Fruit fly (Drosophila melanogaster): ENCODE results near the gene Trf2.

Trf2 gene

dm6 chrX:8455019-8455555 lies 46.0 kb downstream of the Trf2 start, which contains the start of gene org-1 (continued):
- TF ChIP-seq CG12104 (GFP tag; optimal IDR thresholded peaks at IDR 0.05) (peak; percentile 82), CG9797 (GFP tag; optimal IDR thresholded peaks at IDR 0.05) (peak; percentile 16), CG11247 (GFP tag; IDR thresholded peaks at IDR 0.05) (peak; percentile 96), CG30431 (GFP tag; optimal IDR thresholded peaks at IDR 0.05) (peak; percentile 95), CG8388 (GFP tag; optimal IDR thresholded peaks at IDR 0.05) (peak; percentile 95), Spps (tag; optimal IDR thresholded peaks at IDR 0.05) (peak; percentile 93), Bdp1 (GFP tag; optimal IDR thresholded peaks at IDR 0.05) (peak; percentile 46), CG11456 (GFP tag; IDR thresholded peaks at IDR 0.05) (peak; percentile 97), CG4282 (GFP tag; optimal IDR thresholded peaks at IDR 0.05) (no peak), crc (GFP tag; optimal IDR thresholded peaks at IDR 0.05) (peak; percentile 60), CG10209 (GFP tag; optimal IDR thresholded peaks at IDR 0.05) (peak; percentile 93), CG8944 (GFP tag; optimal IDR thresholded peaks at IDR 0.05) (peak; percentile 86), lov (optimal IDR thresholded peaks at IDR 0.05) (no peak), lov (GFP tag; IDR thresholded peaks at IDR 0.05) (peak; percentile 99), Ets97D (GFP tag; optimal IDR thresholded peaks at IDR 0.05) (peak; percentile 57), CG32767 (GFP tag; IDR thresholded peaks at IDR 0.05) (peak; percentile 96), Mes4 (GFP tag; optimal IDR thresholded peaks at IDR 0.05) (peak; percentile 67), bcd (GFP tag; optimal IDR thresholded peaks at IDR 0.05) (peak; percentile 94), dan (GFP tag; IDR thresholded peaks at IDR 0.05) (peak; percentile 98), CG1233 (GFP tag; optimal IDR thresholded peaks at IDR 0.05) (peak; percentile 93), pros (GFP tag; optimal IDR thresholded peaks at IDR 0.05) (peak; percentile 23), CG8290 (GFP tag; optimal IDR thresholded peaks at IDR 0.05) (peak; percentile 91), CG8290 (tag; optimal IDR thresholded peaks at IDR 0.05) (peak; percentile 82 to 97), CG1602 (GFP tag; optimal IDR thresholded peaks at IDR 0.05) (peak; percentile 96), CG15269 (tag; optimal IDR thresholded peaks at IDR 0.05) (peak; percentile 95), nom (GFP tag; optimal IDR thresholded peaks at IDR 0.05) (peak; percentile 84), al (GFP tag; IDR thresholded peaks at IDR 0.05) (peak; percentile 92), Hand (GFP tag; optimal IDR thresholded peaks at IDR 0.05) (peak; percentile 73), Gsc (GFP tag; IDR thresholded peaks at IDR 0.05) (peak; percentile 97), oc (tag; optimal IDR thresholded peaks at IDR 0.05) (peak; percentile 96), CG6791 (GFP tag; IDR thresholded peaks at IDR 0.05; ENCODE audit: partially characterized antibody) (no peak), CG11695 (GFP tag; IDR thresholded peaks at IDR 0.05) (peak; percentile 95), Adf1 (GFP tag; IDR thresholded peaks at IDR 0.05) (peak; percentile 69), kah (GFP tag; optimal IDR thresholded peaks at IDR 0.05) (peak; percentile 84), CG6175 (GFP tag; IDR thresholded peaks at IDR 0.05) (peak; percentile 93), CG2120 (GFP tag; optimal IDR thresholded peaks at IDR 0.05) (peak; percentile 86), usp (GFP tag; optimal IDR thresholded peaks at IDR 0.05) (no peak), Lpt (GFP tag; optimal IDR thresholded peaks at IDR 0.05) (no peak), CG10979 (tag; optimal IDR thresholded peaks at IDR 0.05) (peak; percentile 97), CG3065 (GFP tag; optimal IDR thresholded peaks at IDR 0.05) (peak; percentile 89), CG10321 (GFP tag; IDR thresholded peaks at IDR 0.05) (peak; percentile 73), H2.0 (GFP tag; IDR thresholded peaks at IDR 0.05) (peak; percentile 98), Usf (GFP tag; optimal IDR thresholded peaks at IDR 0.05) (peak; percentile 91), CG15514 (GFP tag; optimal IDR thresholded peaks at IDR 0.05) (peak; percentile 72), CG3847 (GFP tag; IDR thresholded peaks at IDR 0.05) (peak; percentile 97), HHEX (GFP tag; optimal IDR thresholded peaks at IDR 0.05) (peak; percentile 89), CG11398 (GFP tag; optimal IDR thresholded peaks at IDR 0.05) (peak; percentile 45), tgo (GFP tag; IDR thresholded peaks at IDR 0.05) (peak; percentile 98), Sry-β (GFP tag; optimal IDR thresholded peaks at IDR 0.05) (peak; percentile 70), Ets65A (GFP tag) (peak; percentile 98), HmgD (GFP tag; optimal IDR thresholded peaks at IDR 0.05) (peak; percentile 26), mam (GFP tag; optimal IDR thresholded peaks at IDR 0.05) (peak; percentile 85)

All from whole organism, embryonic.